Worm (Caenorhabditis elegans) whole organism, L1 larva: ENCODE results near the gene C04A2.15.
A peak's percentile ranks its signal among the peaks of the same experiment; 100 is the strongest.

Experiments
- C16A3.4 ChIP-seq: fragments of 150-350 bp; optimal IDR thresholded peaks from 2 replicates; lab custom pipeline; 2014; ENCODE audit warnings: missing biosample characterization, missing genetic modification characterization
- C34B4.2 ChIP-seq: sonication (generic microtip); optimal IDR thresholded peaks from 2 replicates; lab custom pipeline; 2017; ENCODE audit warnings: mild to moderate bottlenecking, missing genetic modification characterization, missing compliant biosample characterization
- F16B12.6 ChIP-seq: fragments of 150-350 bp; optimal IDR thresholded peaks from 2 replicates; lab custom pipeline; 2014; ENCODE audit warnings: missing biosample characterization, missing genetic modification characterization
- aha-1 ChIP-seq: fragments of 150-350 bp; optimal IDR thresholded peaks from 2 replicates; lab custom pipeline; 2014; ENCODE audit warnings: missing biosample characterization, missing genetic modification characterization
- aly-2 ChIP-seq: fragments of 150-350 bp; optimal IDR thresholded peaks from 2 replicates; lab custom pipeline; 2014; ENCODE audit warnings: missing biosample characterization, missing genetic modification characterization
- ama-1 ChIP-seq: fragments of 150-350 bp; optimal IDR thresholded peaks from 2 replicates; lab custom pipeline; 2014
- blmp-1 ChIP-seq: fragments of 150-350 bp; optimal IDR thresholded peaks from 2 replicates; lab custom pipeline; 2014; ENCODE audit warnings: missing biosample characterization, missing genetic modification characterization
- ceh-63 ChIP-seq: fragments of 200-800 bp; sonication (Bioruptor generic); optimal IDR thresholded peaks from 2 replicates; lab custom pipeline; 2018; ENCODE audit warnings: mild to moderate bottlenecking, missing genetic modification characterization, missing compliant biosample characterization
- ceh-8 ChIP-seq: fragments of 200-800 bp; sonication (Bioruptor generic); optimal IDR thresholded peaks from 2 replicates; lab custom pipeline; 2018; ENCODE audit warnings: mild to moderate bottlenecking, missing genetic modification characterization, moderate library complexity, missing compliant biosample characterization
- ceh-82 ChIP-seq, 3 experiments: fragments of 150-350 bp in 1 of 3; sonication (generic microtip) in 2 of 3; optimal IDR thresholded peaks; 2 replicates each; lab custom pipeline; 2014 to 2017; ENCODE audit warnings: missing biosample characterization in 3 of 3, missing genetic modification characterization in 3 of 3
- ceh-90 ChIP-seq: sonication (generic microtip); optimal IDR thresholded peaks from 2 replicates; lab custom pipeline; 2016; ENCODE audit warnings: missing genetic modification characterization, missing compliant biosample characterization
- ces-1 ChIP-seq: fragments of 150-350 bp; optimal IDR thresholded peaks from 2 replicates; lab custom pipeline; 2014; ENCODE audit warnings: missing biosample characterization, missing genetic modification reagents, missing genetic modification characterization
- dpl-1 ChIP-seq, 3 experiments: fragments of 150-350 bp in 2 of 3; sonication (generic microtip) in 1 of 3; optimal IDR thresholded peaks; 2 replicates each; lab custom pipeline; 2014 to 2017; ENCODE audit warnings: missing biosample characterization in 3 of 3, missing genetic modification characterization in 3 of 3, missing genetic modification reagents in 3 of 3
- egl-27 ChIP-seq, 2 experiments: fragments of 150-350 bp in 1 of 2; sonication (generic microtip); optimal IDR thresholded peaks; 3 replicates each; lab custom pipeline; 2017 to 2018; ENCODE audit warnings: missing biosample characterization in 2 of 2, missing genetic modification characterization in 2 of 2, missing genetic modification reagents in 2 of 2
- elt-2 ChIP-seq: sonication (generic microtip); optimal IDR thresholded peaks from 2 replicates; lab custom pipeline; 2016; ENCODE audit warnings: missing genetic modification characterization, mild to moderate bottlenecking, inconsistent platforms, missing compliant biosample characterization, missing genetic modification reagents
- elt-3 ChIP-seq, 6 experiments: fragments of 150-350 bp in 1 of 6; sonication (generic microtip); optimal IDR thresholded peaks; 2 replicates each; lab custom pipeline; 2017 to 2018; ENCODE audit warnings: missing biosample characterization in 6 of 6, missing genetic modification characterization in 6 of 6, inconsistent platforms in 1 of 6
- ets-5 ChIP-seq: fragments of 200-800 bp; sonication (Bioruptor generic); IDR thresholded peaks from 2 replicates; pipeline ENCODE4 v1.3.6; 2022; ENCODE audit warnings: missing genetic modification characterization, missing compliant biosample characterization
- fkh-4 ChIP-seq: sonication (generic microtip); optimal IDR thresholded peaks from 2 replicates; lab custom pipeline; 2016; ENCODE audit warnings: missing compliant biosample characterization, missing genetic modification characterization, borderline replicate concordance
- hlh-17 ChIP-seq: fragments of 200-800 bp; sonication (Bioruptor generic); optimal IDR thresholded peaks from 2 replicates; lab custom pipeline; 2018; ENCODE audit warnings: missing genetic modification characterization, mild to moderate bottlenecking, missing compliant biosample characterization, moderate library complexity, borderline replicate concordance
- hlh-4 ChIP-seq: sonication (generic microtip); optimal IDR thresholded peaks from 2 replicates; lab custom pipeline; 2016; ENCODE audit warnings: mild to moderate bottlenecking, missing genetic modification characterization, missing compliant biosample characterization
- hpl-2 ChIP-seq: fragments of 150-350 bp; optimal IDR thresholded peaks from 2 replicates; lab custom pipeline; 2014; ENCODE audit warnings: missing biosample characterization, missing genetic modification reagents, missing genetic modification characterization
- irx-1 ChIP-seq: sonication (generic microtip); optimal IDR thresholded peaks from 2 replicates; lab custom pipeline; 2016; ENCODE audit warnings: missing genetic modification characterization, missing compliant biosample characterization
- isw-1 ChIP-seq: fragments of 200-800 bp; sonication (Bioruptor generic); IDR thresholded peaks from 2 replicates; pipeline ENCODE4 v1.3.6; 2022; ENCODE audit warnings: missing genetic modification characterization, missing compliant biosample characterization
- jun-1 ChIP-seq: fragments of 150-350 bp; optimal IDR thresholded peaks from 2 replicates; lab custom pipeline; 2014; ENCODE audit warnings: missing biosample characterization, missing genetic modification reagents, missing genetic modification characterization
- lin-13 ChIP-seq: fragments of 150-350 bp; optimal IDR thresholded peaks from 2 replicates; lab custom pipeline; 2014; ENCODE audit warnings: missing biosample characterization, missing genetic modification reagents, missing genetic modification characterization
- lin-14 ChIP-seq: fragments of 200-800 bp; sonication (Bioruptor generic); optimal IDR thresholded peaks from 2 replicates; lab custom pipeline; 2018; ENCODE audit warnings: mild to moderate bottlenecking, missing genetic modification characterization, moderate library complexity, missing compliant biosample characterization
- lin-35 ChIP-seq, 2 experiments: fragments of 150-350 bp; optimal IDR thresholded peaks; 2 replicates each; lab custom pipeline; 2014; ENCODE audit warnings: missing biosample characterization in 2 of 2, missing genetic modification characterization in 2 of 2, missing genetic modification reagents in 2 of 2
- lsy-2 ChIP-seq, 2 experiments: fragments of 150-350 bp; optimal IDR thresholded peaks; 2 replicates each; lab custom pipeline; 2014; ENCODE audit warnings: missing biosample characterization in 2 of 2, missing genetic modification characterization in 2 of 2
- mdl-1 ChIP-seq, 2 experiments: fragments of 150-350 bp; optimal IDR thresholded peaks; 2 replicates each; lab custom pipeline; 2014 to 2017; ENCODE audit warnings: missing biosample characterization in 2 of 2, missing genetic modification characterization in 2 of 2, inconsistent platforms in 1 of 2
- mef-2 ChIP-seq: fragments of 150-350 bp; optimal IDR thresholded peaks from 2 replicates; lab custom pipeline; 2014; ENCODE audit warnings: missing biosample characterization, missing genetic modification characterization
- mep-1 ChIP-seq: fragments of 150-350 bp; optimal IDR thresholded peaks from 2 replicates; lab custom pipeline; 2014; ENCODE audit warnings: missing biosample characterization, missing genetic modification characterization
- nhr-12 ChIP-seq: sonication (generic microtip); optimal IDR thresholded peaks from 2 replicates; lab custom pipeline; 2017; ENCODE audit warnings: missing biosample characterization, missing genetic modification characterization
- nhr-20 ChIP-seq: sonication (generic microtip); optimal IDR thresholded peaks from 2 replicates; lab custom pipeline; 2016; ENCODE audit warnings: mild to moderate bottlenecking, missing genetic modification characterization, missing compliant biosample characterization
- nhr-237 ChIP-seq: fragments of 150-350 bp; optimal IDR thresholded peaks from 2 replicates; lab custom pipeline; 2014; ENCODE audit warnings: missing biosample characterization, missing genetic modification characterization
- nhr-28 ChIP-seq: fragments of 150-350 bp; optimal IDR thresholded peaks from 2 replicates; lab custom pipeline; 2014; ENCODE audit warnings: missing biosample characterization, missing genetic modification characterization
- nhr-77 ChIP-seq: fragments of 150-350 bp; optimal IDR thresholded peaks from 2 replicates; lab custom pipeline; 2014; ENCODE audit warnings: missing biosample characterization, missing genetic modification characterization
- nhr-84 ChIP-seq: sonication (generic microtip); optimal IDR thresholded peaks from 2 replicates; lab custom pipeline; 2017; ENCODE audit warnings: missing biosample characterization, missing genetic modification characterization
- nhr-85 ChIP-seq: sonication (generic microtip); peaks from one replicate; lab custom pipeline; 2016; ENCODE audit warnings: missing genetic modification characterization, inconsistent platforms, missing compliant biosample characterization
- pag-3 ChIP-seq: sonication (generic microtip); optimal IDR thresholded peaks from 2 replicates; lab custom pipeline; 2017; ENCODE audit warnings: missing genetic modification characterization, mild to moderate bottlenecking, missing compliant biosample characterization, antibody characterized with exemption, borderline replicate concordance; ENCODE audit not compliant: insufficient read depth
- pqm-1 ChIP-seq: sonication (generic microtip); optimal IDR thresholded peaks from 3 replicates; lab custom pipeline; 2017; ENCODE audit warnings: missing biosample characterization, missing genetic modification characterization
- snu-23 ChIP-seq: sonication (generic microtip); optimal IDR thresholded peaks from 2 replicates; lab custom pipeline; 2016; ENCODE audit warnings: missing genetic modification characterization, missing compliant biosample characterization
- sox-4 ChIP-seq: sonication (generic microtip); optimal IDR thresholded peaks from 2 replicates; lab custom pipeline; 2016; ENCODE audit warnings: missing genetic modification characterization, missing compliant biosample characterization
- swsn-7 ChIP-seq: sonication (generic microtip); optimal IDR thresholded peaks from 2 replicates; lab custom pipeline; 2016; ENCODE audit warnings: missing genetic modification characterization, missing compliant biosample characterization
- tlp-1 ChIP-seq: fragments of 150-350 bp; optimal IDR thresholded peaks from 2 replicates; lab custom pipeline; 2014; ENCODE audit warnings: missing biosample characterization, missing genetic modification characterization
- unc-130 ChIP-seq: fragments of 150-350 bp; optimal IDR thresholded peaks from 2 replicates; lab custom pipeline; 2017; ENCODE audit warnings: missing biosample characterization, missing genetic modification characterization, inconsistent platforms
- unc-86 ChIP-seq: sonication (generic microtip); optimal IDR thresholded peaks from 2 replicates; lab custom pipeline; 2016; ENCODE audit warnings: missing genetic modification characterization, missing compliant biosample characterization
- unc-98 ChIP-seq: fragments of 200-800 bp; sonication (Bioruptor generic); IDR thresholded peaks from 2 replicates; pipeline ENCODE4 v1.3.6; 2022; ENCODE audit warnings: missing genetic modification characterization, missing compliant biosample characterization
- xbp-1 ChIP-seq: sonication (generic microtip); optimal IDR thresholded peaks from 2 replicates; lab custom pipeline; 2016; ENCODE audit warnings: missing genetic modification characterization, missing compliant biosample characterization
- ztf-11 ChIP-seq, 2 experiments: sonication (generic microtip); optimal IDR thresholded peaks; 2 replicates each; lab custom pipeline; 2016 to 2017; ENCODE audit warnings: missing genetic modification characterization in 2 of 2, missing biosample characterization in 1 of 2, missing compliant biosample characterization in 1 of 2

The C04A2.15 gene

ce11 chrII:6844227-6845005, 7.6 kb upstream of the C04A2.15 start (continued):
- TF ChIP-seq unc-86 (tag; lab: Kevin White, UChicago): no peak
- no peak for TF ChIP-seq pag-3 (tag; lab: Kevin White, UChicago)
- TF ChIP-seq C16A3.4 (tag; lab: Kevin White, UChicago): no peak
- TF ChIP-seq mef-2: no peak
- TF ChIP-seq elt-2 (tag; lab: Kevin White, UChicago): no peak
- peak; percentile 56 for TF ChIP-seq mep-1 (tag; lab: Kevin White, UChicago)
- no peak for TF ChIP-seq sox-4 (tag; lab: Kevin White, UChicago)
- peak; percentile 18 for TF ChIP-seq lin-14 (GFP tag; lab: Kevin White, UChicago)
- no peak for TF ChIP-seq C34B4.2 (tag; lab: Kevin White, UChicago)
- no peak for TF ChIP-seq ceh-8 (GFP tag; lab: Kevin White, UChicago)
- TF ChIP-seq egl-27 (tag; optimal IDR thresholded peaks at IDR 0.05; lab: Kevin White, UChicago): peak in 1 of 2 experiments; percentile 59
- no peak for TF ChIP-seq nhr-28
- no peak for TF ChIP-seq ceh-63 (GFP tag; lab: Kevin White, UChicago)
- peak in 1 of 2 experiments; percentile 25 for TF ChIP-seq lsy-2 (tag; optimal IDR thresholded peaks at IDR 0.05; lab: Kevin White, UChicago)
- TF ChIP-seq mdl-1 (tag; optimal IDR thresholded peaks at IDR 0.05; lab: Kevin White, UChicago): no peak
- TF ChIP-seq hpl-2 (GFP tag; lab: Kevin White, UChicago): no peak
- TF ChIP-seq nhr-84: no peak
- TF ChIP-seq nhr-20 (tag; lab: Kevin White, UChicago): no peak
- TF ChIP-seq snu-23: no peak
- TF ChIP-seq lin-35 (GFP tag; optimal IDR thresholded peaks at IDR 0.05; lab: Kevin White, UChicago): no peak
- no peak for TF ChIP-seq ets-5 (GFP tag; lab: Robert Waterston, UW)
- no peak for TF ChIP-seq swsn-7 (tag; lab: Kevin White, UChicago)
- TF ChIP-seq unc-98 (GFP tag; lab: Robert Waterston, UW): no peak
- no peak for TF ChIP-seq hlh-17 (GFP tag; lab: Kevin White, UChicago)
- no peak for TF ChIP-seq aly-2 (tag; lab: Kevin White, UChicago)
- no peak for TF ChIP-seq unc-130
- no peak for TF ChIP-seq nhr-12 (tag; lab: Kevin White, UChicago)
- TF ChIP-seq nhr-85: peak; percentile 75
- TF ChIP-seq irx-1: no peak
- TF ChIP-seq F16B12.6 (tag; lab: Kevin White, UChicago): no peak
- no peak for TF ChIP-seq hlh-4 (tag; lab: Kevin White, UChicago)
- no peak for TF ChIP-seq nhr-77 (tag; lab: Kevin White, UChicago)
- no peak for TF ChIP-seq ceh-90 (tag; lab: Kevin White, UChicago)
- no peak for TF ChIP-seq ces-1 (GFP tag; lab: Kevin White, UChicago)
- TF ChIP-seq blmp-1 (tag; lab: Kevin White, UChicago): peak; percentile 72
- TF ChIP-seq elt-3 (tag; optimal IDR thresholded peaks at IDR 0.05; lab: Kevin White, UChicago): no peak
- no peak for TF ChIP-seq ztf-11 (tag; optimal IDR thresholded peaks at IDR 0.05; lab: Kevin White, UChicago)
- no peak for TF ChIP-seq lin-13
- TF ChIP-seq isw-1: no peak
- TF ChIP-seq aha-1 (tag; lab: Kevin White, UChicago): no peak
- no peak for TF ChIP-seq tlp-1 (tag; lab: Kevin White, UChicago)
- no peak for TF ChIP-seq dpl-1 (GFP tag; optimal IDR thresholded peaks at IDR 0.05; lab: Kevin White, UChicago)
- no peak for TF ChIP-seq pqm-1 (tag; lab: Kevin White, UChicago)
- TF ChIP-seq xbp-1 (tag; lab: Kevin White, UChicago): no peak
- TF ChIP-seq jun-1 (tag; lab: Kevin White, UChicago): no peak
- TF ChIP-seq nhr-237 (tag; lab: Kevin White, UChicago): no peak
- TF ChIP-seq ceh-82 (tag; optimal IDR thresholded peaks at IDR 0.05; lab: Kevin White, UChicago): peak in 1 of 3 experiments; percentile 11
- no peak for TF ChIP-seq ama-1 (lab: Kevin White, UChicago)
- TF ChIP-seq fkh-4 (tag; lab: Kevin White, UChicago): no peak
